Fruit fly (Drosophila melanogaster) whole organism, pupa: Measurements from ENCODE around the gene CG1103.

Experiments
- CG10348 ChIP-seq: fragments of 200-800 bp; sonication (Bioruptor generic); IDR thresholded peaks from 2 replicates; pipeline ENCODE4 v1.3.6; 2022; ENCODE audit warnings: missing biosample characterization, missing genetic modification characterization
- CG12605 ChIP-seq: fragments of 200-800 bp; sonication (Bioruptor generic); IDR thresholded peaks from 2 replicates; pipeline ENCODE4 v1.3.6; 2022; ENCODE audit warnings: missing biosample characterization, missing genetic modification characterization
- CG13204 ChIP-seq: fragments of 200-800 bp; sonication (Bioruptor generic); optimal IDR thresholded peaks from 2 replicates; lab custom pipeline; 2018; ENCODE audit warnings: missing biosample characterization, mild to moderate bottlenecking, missing genetic modification characterization, moderate library complexity
- CG14655 ChIP-seq: fragments of 200-800 bp; sonication (Bioruptor generic); optimal IDR thresholded peaks from 3 replicates; lab custom pipeline; 2017; ENCODE audit warnings: mild to moderate bottlenecking, missing biosample characterization, missing genetic modification reagents, missing genetic modification characterization
- CG15710 ChIP-seq: fragments of 200-800 bp; sonication (Bioruptor generic); optimal IDR thresholded peaks from 2 replicates; lab custom pipeline; 2018; ENCODE audit warnings: missing biosample characterization, mild to moderate bottlenecking, missing genetic modification characterization, moderate library complexity
- CG17806 ChIP-seq: fragments of 200-800 bp; sonication (Bioruptor generic); optimal IDR thresholded peaks from 2 replicates; lab custom pipeline; 2018; ENCODE audit warnings: missing biosample characterization, mild to moderate bottlenecking, missing genetic modification characterization, moderate library complexity
- CG32121 ChIP-seq: fragments of 200-800 bp; sonication (Bioruptor generic); IDR thresholded peaks from 2 replicates; pipeline ENCODE4 v1.3.6; 2022; ENCODE audit warnings: missing biosample characterization, missing genetic modification characterization
- CG34367 ChIP-seq: fragments of 200-800 bp; sonication (Bioruptor generic); optimal IDR thresholded peaks from 2 replicates; lab custom pipeline; 2018; ENCODE audit warnings: missing biosample characterization, mild to moderate bottlenecking, missing genetic modification characterization
- CG4496 ChIP-seq: fragments of 200-800 bp; sonication (Bioruptor generic); IDR thresholded peaks from 3 replicates; pipeline ENCODE4 v1.3.6; 2022; ENCODE audit warnings: missing biosample characterization, missing genetic modification characterization
- CG8159 ChIP-seq: fragments of 200-800 bp; sonication (Bioruptor generic); optimal IDR thresholded peaks from 3 replicates; lab custom pipeline; 2018; ENCODE audit warnings: missing biosample characterization, mild to moderate bottlenecking, missing genetic modification characterization, moderate library complexity
- CG8301 ChIP-seq: fragments of 200-800 bp; sonication (Bioruptor generic); optimal IDR thresholded peaks from 2 replicates; lab custom pipeline; 2018; ENCODE audit warnings: missing biosample characterization, mild to moderate bottlenecking, missing genetic modification characterization
- CG9948 ChIP-seq: fragments of 200-800 bp; sonication (Bioruptor generic); optimal IDR thresholded peaks from 2 replicates; lab custom pipeline; 2018; ENCODE audit warnings: missing biosample characterization, mild to moderate bottlenecking, missing genetic modification characterization, moderate library complexity
- D1 ChIP-seq: fragments of 200-800 bp; sonication (Bioruptor generic); optimal IDR thresholded peaks from 2 replicates; lab custom pipeline; 2018; ENCODE audit warnings: missing biosample characterization, mild to moderate bottlenecking, missing genetic modification characterization, moderate library complexity
- EcR ChIP-seq: fragments of 200-800 bp; sonication (Bioruptor generic); optimal IDR thresholded peaks from 3 replicates; lab custom pipeline; 2019; ENCODE audit warnings: missing biosample characterization, missing genetic modification characterization, mild to moderate bottlenecking, moderate library complexity, missing genetic modification reagents
- Ets98B ChIP-seq: fragments of 200-800 bp; sonication (Bioruptor generic); IDR thresholded peaks from 2 replicates; pipeline ENCODE4 v1.3.6; 2022; ENCODE audit warnings: missing biosample characterization, missing genetic modification characterization
- Pif1A ChIP-seq: fragments of 200-800 bp; sonication (Bioruptor generic); optimal IDR thresholded peaks from 3 replicates; lab custom pipeline; 2016; ENCODE audit warnings: missing biosample characterization, missing genetic modification characterization
- Pif1B ChIP-seq: fragments of 200-800 bp; sonication (Bioruptor generic); optimal IDR thresholded peaks from 3 replicates; lab custom pipeline; 2016; ENCODE audit warnings: missing biosample characterization, missing genetic modification characterization
- Snoo ChIP-seq: fragments of 200-800 bp; sonication (Bioruptor generic); optimal IDR thresholded peaks from 3 replicates; lab custom pipeline; 2017; ENCODE audit warnings: missing biosample characterization, mild to moderate bottlenecking, missing genetic modification characterization, inconsistent platforms
- fd96Ca ChIP-seq: fragments of 200-800 bp; sonication (Bioruptor generic); IDR thresholded peaks from 3 replicates; pipeline ENCODE4 v1.3.6; 2022; ENCODE audit warnings: missing biosample characterization, missing genetic modification characterization
- gl ChIP-seq: fragments of 200-800 bp; sonication (Bioruptor generic); optimal IDR thresholded peaks from 2 replicates; lab custom pipeline; 2018; ENCODE audit warnings: missing biosample characterization, mild to moderate bottlenecking, missing genetic modification characterization
- rn ChIP-seq: fragments of 200-800 bp; sonication (Bioruptor generic); IDR thresholded peaks from 2 replicates; pipeline ENCODE4 v1.3.6; 2022; ENCODE audit warnings: missing biosample characterization, missing genetic modification characterization

CG1103 gene

dm6 chr3R:4310683-4311066 lies 26.9 kb upstream of the CG1103 start, which contains the start of gene Vps24:
Vps24 (minus strand) TSS chr3R:4310947.
- TF ChIP-seq CG4496 (GFP tag; lab: Robert Waterston, UW) (no peak), EcR (GFP tag; lab: Kevin White, UChicago) (peak; percentile 32)

dm6 chr3R:4311067-4311723 lies 26.4 kb upstream of the CG1103 start, which contains the start of gene Suv3:
Suv3 (plus strand) TSS chr3R:4311555.
- TF ChIP-seq CG32121 (GFP tag; lab: Robert Waterston, UW) (no peak), CG4496 (GFP tag; lab: Robert Waterston, UW) (no peak), EcR (GFP tag; lab: Kevin White, UChicago) (no peak), Snoo (tag; lab: Kevin White, UChicago) (no peak), CG15710 (tag; lab: Kevin White, UChicago) (peak; percentile 41), D1 (tag; lab: Kevin White, UChicago) (peak; percentile 29), CG9948 (tag; lab: Kevin White, UChicago) (peak; percentile 46), CG34367 (tag; lab: Kevin White, UChicago) (no peak), CG12605 (0 out of 2 replicates have a peak, but pooled peaks have one; percentile 20), CG8159 (tag; lab: Kevin White, UChicago) (peak; percentile 49), CG8301 (no peak), Pif1A (GFP tag; lab: Kevin White, UChicago) (no peak), Pif1B (GFP tag; lab: Kevin White, UChicago) (no peak), fd96Ca (GFP tag; lab: Robert Waterston, UW) (no peak), CG17806 (tag; lab: Kevin White, UChicago) (peak; percentile 19)

- TF ChIP-seq EcR (GFP tag; lab: Kevin White, UChicago) (no peak), Pif1B (GFP tag; lab: Kevin White, UChicago) (no peak), CG8159 (tag; lab: Kevin White, UChicago) (no peak), CG14655 (GFP tag; lab: Kevin White, UChicago) (no peak), CG9948 (tag; lab: Kevin White, UChicago) (no peak), CG13204 (GFP tag; lab: Kevin White, UChicago) (no peak), CG15710 (tag; lab: Kevin White, UChicago) (no peak), CG17806 (tag; lab: Kevin White, UChicago) (no peak), CG4496 (GFP tag; lab: Robert Waterston, UW) (no peak), Snoo (tag; lab: Kevin White, UChicago) (no peak), CG10348 (GFP tag; lab: Robert Waterston, UW) (no peak), CG32121 (GFP tag; lab: Robert Waterston, UW) (no peak), fd96Ca (GFP tag; lab: Robert Waterston, UW) (no peak), CG12605 (no peak), D1 (tag; lab: Kevin White, UChicago) (no peak), Ets98B (GFP tag; lab: Robert Waterston, UW) (no peak), CG34367 (tag; lab: Kevin White, UChicago) (no peak), Pif1A (GFP tag; lab: Kevin White, UChicago) (no peak), gl (no peak), CG8301 (no peak)
Observed at dm6 chr3R:4318589-4318988, 19.0 kb upstream of the CG1103 start.

- no peak for TF ChIP-seq fd96Ca (GFP tag; lab: Robert Waterston, UW)
- TF ChIP-seq CG12605, result peak; percentile 30; the same call in 1 of the 2 replicates
Observed at dm6 chr3R:4318999-4319398, 18.6 kb upstream of the CG1103 start, which contains the start of gene Syt14. Syt14 (minus strand) TSS chr3R:4319069.

- TF ChIP-seq D1 (tag; lab: Kevin White, UChicago) (no peak), CG8159 (tag; lab: Kevin White, UChicago) (no peak), CG13204 (GFP tag; lab: Kevin White, UChicago) (no peak), Ets98B (GFP tag; lab: Robert Waterston, UW) (peak; percentile 52; the same call in 1 of the 2 replicates), Pif1B (GFP tag; lab: Kevin White, UChicago) (no peak), CG12605 (no peak), rn (GFP tag; lab: Robert Waterston, UW) (no peak), Pif1A (GFP tag; lab: Kevin White, UChicago) (no peak), gl (no peak), CG8301 (no peak), CG9948 (tag; lab: Kevin White, UChicago) (no peak), fd96Ca (GFP tag; lab: Robert Waterston, UW) (no peak), CG34367 (tag; lab: Kevin White, UChicago) (no peak), Snoo (tag; lab: Kevin White, UChicago) (peak; percentile 16), CG32121 (GFP tag; lab: Robert Waterston, UW) (peak; percentile 27; the same call in 1 of the 2 replicates), CG15710 (tag; lab: Kevin White, UChicago) (no peak), CG14655 (GFP tag; lab: Kevin White, UChicago) (no peak), EcR (GFP tag; lab: Kevin White, UChicago) (peak; percentile 27), CG4496 (GFP tag; lab: Robert Waterston, UW) (peak; percentile 51; the same call in 2 of the 3 replicates), CG10348 (GFP tag; lab: Robert Waterston, UW) (no peak), CG17806 (tag; lab: Kevin White, UChicago) (peak; percentile 3)
Observed at dm6 chr3R:4319507-4320138, 17.9 kb upstream of the CG1103 start, which contains the start of gene CG9795. CG9795 (plus strand) TSS chr3R:4319683.
